Fruit fly (Drosophila melanogaster): ENCODE results near the gene BBS1.

dm6 chr3L:7149388-7149787 lies 23.7 kb downstream of the BBS1 start:
- TF ChIP-seq Ets96B (tag; optimal IDR thresholded peaks at IDR 0.05) (no peak), ss (GFP tag; optimal IDR thresholded peaks at IDR 0.05) (peak in 1 of 2 experiments; percentile 34), CG11294 (GFP tag; IDR thresholded peaks at IDR 0.05) (no peak), Gug (GFP tag; IDR thresholded peaks at IDR 0.05) (no peak), lz (GFP tag; optimal IDR thresholded peaks at IDR 0.05) (no peak)
